Fruit fly (Drosophila melanogaster): ENCODE measurements around the gene cal1.

DNA sequence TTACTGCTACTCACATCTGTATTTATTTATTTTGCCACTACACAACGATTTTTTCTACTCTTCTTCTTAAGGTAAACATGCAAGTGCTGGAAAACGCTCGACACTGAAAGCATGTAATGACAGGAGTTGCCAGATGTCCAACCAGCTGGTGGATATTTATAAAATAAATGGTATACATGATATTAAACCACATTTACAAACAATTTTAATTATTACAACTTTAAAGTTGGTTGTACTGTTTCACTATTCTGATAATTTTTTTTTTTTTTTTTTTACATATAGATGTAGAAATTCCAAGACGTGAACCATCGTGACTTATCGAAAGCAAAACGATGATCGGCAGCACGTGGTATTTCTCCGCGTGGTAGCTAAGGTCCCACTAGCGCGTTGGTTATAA, 8.2 kb upstream of the cal1 start, which contains the start of the genes Keap1 and kuk:
- TF ChIP-seq CG6854 (GFP tag; optimal IDR thresholded peaks at IDR 0.05) (no peak), CG16779 (tag; optimal IDR thresholded peaks at IDR 0.05) (no peak), Sox102F (GFP tag; optimal IDR thresholded peaks at IDR 0.05) (peak; percentile 36), fkh (GFP tag; optimal IDR thresholded peaks at IDR 0.05) (peak; percentile 99), CG15336 (GFP tag; IDR thresholded peaks at IDR 0.05) (no peak), fd85E (GFP tag; optimal IDR thresholded peaks at IDR 0.05) (no peak), Smox (GFP tag; optimal IDR thresholded peaks at IDR 0.05) (peak; percentile 66), CG32006 (GFP tag; optimal IDR thresholded peaks at IDR 0.05) (peak; percentile 21), CG31627 (GFP tag; optimal IDR thresholded peaks at IDR 0.05) (peak; percentile 65), CG6808 (GFP tag; optimal IDR thresholded peaks at IDR 0.05) (peak; percentile 31), lz (GFP tag; optimal IDR thresholded peaks at IDR 0.05) (peak; percentile 70)

All from whole organism, prepupa.